Fruit fly (Drosophila melanogaster) whole organism, embryonic: Measurements from ENCODE around the gene CG31661.

ENCODE experiments used
- Antp ChIP-seq: fragments of 200-800 bp; sonication (Bioruptor generic); optimal IDR thresholded peaks from 3 replicates; lab custom pipeline; 2016; ENCODE audit warnings: missing biosample characterization, missing genetic modification characterization
- B-H2 ChIP-seq: fragments of 200-800 bp; sonication (Bioruptor generic); optimal IDR thresholded peaks from 2 replicates; lab custom pipeline; 2018; ENCODE audit warnings: missing biosample characterization, mild to moderate bottlenecking, missing genetic modification characterization
- Bdp1 ChIP-seq: fragments of 200-800 bp; sonication (Bioruptor generic); optimal IDR thresholded peaks from 3 replicates; lab custom pipeline; 2016; ENCODE audit warnings: missing biosample characterization, missing genetic modification characterization
- Blimp-1 ChIP-seq: fragments of 200-800 bp; sonication (Bioruptor generic); optimal IDR thresholded peaks from 3 replicates; lab custom pipeline; 2018; ENCODE audit warnings: missing biosample characterization, missing genetic modification characterization, mild to moderate bottlenecking, moderate library complexity, missing genetic modification reagents
- CG10431 ChIP-seq: fragments of 200-800 bp; sonication (Bioruptor generic); optimal IDR thresholded peaks from 3 replicates; lab custom pipeline; 2018; ENCODE audit warnings: missing biosample characterization, mild to moderate bottlenecking, missing genetic modification characterization
- CG10462 ChIP-seq: fragments of 200-800 bp; sonication (Bioruptor generic); optimal IDR thresholded peaks from 2 replicates; lab custom pipeline; 2016; ENCODE audit warnings: missing biosample characterization, missing genetic modification characterization
- CG11398 ChIP-seq: fragments of 200-800 bp; sonication (Bioruptor generic); optimal IDR thresholded peaks from 2 replicates; lab custom pipeline; 2016; ENCODE audit warnings: missing biosample characterization, missing genetic modification characterization
- CG11723 ChIP-seq: fragments of 200-800 bp; sonication (Bioruptor generic); optimal IDR thresholded peaks from 2 replicates; lab custom pipeline; 2017; ENCODE audit warnings: missing biosample characterization, mild to moderate bottlenecking, missing genetic modification characterization
- CG12236 ChIP-seq: fragments of 200-800 bp; sonication (Bioruptor generic); optimal IDR thresholded peaks from 2 replicates; lab custom pipeline; 2016; ENCODE audit warnings: missing biosample characterization, missing genetic modification characterization
- CG13424 ChIP-seq: fragments of 200-800 bp; sonication (Bioruptor generic); optimal IDR thresholded peaks from 2 replicates; lab custom pipeline; 2019; ENCODE audit warnings: missing biosample characterization, mild to moderate bottlenecking, missing genetic modification characterization, moderate library complexity
- CG14667 ChIP-seq: fragments of 200-800 bp; sonication (Bioruptor generic); IDR thresholded peaks from 2 replicates; pipeline ENCODE4 v1.3.6; 2022; ENCODE audit warnings: missing biosample characterization, missing genetic modification characterization
- CG14860 ChIP-seq: fragments of 200-800 bp; sonication (Bioruptor generic); IDR thresholded peaks from 3 replicates; pipeline ENCODE4 v1.3.6; 2022; ENCODE audit warnings: missing biosample characterization, missing genetic modification characterization; ENCODE audit not compliant: partially characterized antibody
- CG15479 ChIP-seq: fragments of 200-800 bp; sonication (Bioruptor generic); optimal IDR thresholded peaks from 3 replicates; lab custom pipeline; 2019; ENCODE audit warnings: missing biosample characterization, mild to moderate bottlenecking, missing genetic modification characterization, moderate library complexity
- CG16863 ChIP-seq: fragments of 200-800 bp; sonication (Bioruptor generic); optimal IDR thresholded peaks from 3 replicates; lab custom pipeline; 2016; ENCODE audit warnings: missing biosample characterization, missing genetic modification characterization
- CG2199 ChIP-seq: fragments of 200-800 bp; sonication (Bioruptor generic); IDR thresholded peaks from 3 replicates; pipeline ENCODE4 v1.3.6; 2022; ENCODE audit warnings: missing biosample characterization, missing genetic modification characterization
- CG3163 ChIP-seq: fragments of 200-800 bp; sonication (Bioruptor generic); optimal IDR thresholded peaks from 3 replicates; lab custom pipeline; 2016; ENCODE audit warnings: missing biosample characterization, missing genetic modification characterization
- CG6791 ChIP-seq: fragments of 200-800 bp; sonication (Bioruptor generic); IDR thresholded peaks from 3 replicates; pipeline ENCODE4 v1.3.6; 2022; ENCODE audit warnings: missing biosample characterization, missing genetic modification characterization; ENCODE audit not compliant: partially characterized antibody
- CG7271 ChIP-seq: fragments of 200-800 bp; sonication (Bioruptor generic); optimal IDR thresholded peaks from 2 replicates; lab custom pipeline; 2018; ENCODE audit warnings: missing biosample characterization, mild to moderate bottlenecking, missing genetic modification characterization, moderate library complexity
- E2f1 ChIP-seq: fragments of 200-800 bp; sonication (Bioruptor generic); IDR thresholded peaks from 2 replicates; pipeline ENCODE4 v1.3.6; 2022; ENCODE audit warnings: missing biosample characterization, missing genetic modification characterization
- Eip74EF ChIP-seq, 2 experiments: fragments of 200-800 bp in 1 of 2; fragments of >200 bp in 1 of 2; sonication (Bioruptor generic) in 1 of 2; optimal IDR thresholded peaks; 2 replicates each; lab custom pipeline; 2017 to 2019; ENCODE audit warnings: missing biosample characterization in 2 of 2, missing genetic modification characterization in 2 of 2, mild to moderate bottlenecking in 1 of 2, moderate library complexity in 1 of 2
- Fer3 ChIP-seq: fragments of 200-800 bp; sonication (Bioruptor generic); optimal IDR thresholded peaks from 2 replicates; lab custom pipeline; 2018; ENCODE audit warnings: missing biosample characterization, mild to moderate bottlenecking, missing genetic modification characterization, moderate library complexity
- HLHmδ ChIP-seq: fragments of 200-800 bp; sonication (Bioruptor generic); optimal IDR thresholded peaks from 2 replicates; lab custom pipeline; 2018; ENCODE audit warnings: missing biosample characterization, mild to moderate bottlenecking, missing genetic modification characterization, moderate library complexity
- Kr ChIP-seq: fragments of 200-800 bp; sonication (Bioruptor generic); optimal IDR thresholded peaks from 2 replicates; lab custom pipeline; 2017; ENCODE audit warnings: missing biosample characterization, mild to moderate bottlenecking, missing genetic modification characterization
- NC2α ChIP-seq: fragments of 200-800 bp; sonication (Bioruptor generic); optimal IDR thresholded peaks from 2 replicates; lab custom pipeline; 2016; ENCODE audit warnings: missing biosample characterization, missing genetic modification characterization
- Tbp ChIP-seq: fragments of >200 bp; optimal IDR thresholded peaks from 2 replicates; lab custom pipeline; 2018; ENCODE audit warnings: missing biosample characterization, missing genetic modification characterization
- ac ChIP-seq: fragments of 200-800 bp; sonication (Bioruptor generic); optimal IDR thresholded peaks from 3 replicates; lab custom pipeline; 2017; ENCODE audit warnings: missing biosample characterization, mild to moderate bottlenecking, missing genetic modification characterization
- bbx ChIP-seq: fragments of 200-800 bp; sonication (Bioruptor generic); IDR thresholded peaks from 2 replicates; pipeline ENCODE4 v1.3.6; 2022; ENCODE audit warnings: missing biosample characterization, missing genetic modification characterization; ENCODE audit not compliant: partially characterized antibody
- bcd ChIP-seq: fragments of 200-800 bp; sonication (Bioruptor generic); optimal IDR thresholded peaks from 2 replicates; lab custom pipeline; 2017; ENCODE audit warnings: missing biosample characterization, mild to moderate bottlenecking, missing genetic modification characterization
- bowl ChIP-seq: fragments of 200-800 bp; sonication (Bioruptor generic); IDR thresholded peaks from 2 replicates; pipeline ENCODE4 v1.3.6; 2022; ENCODE audit warnings: missing biosample characterization, missing genetic modification characterization
- dati ChIP-seq: fragments of 200-800 bp; sonication (Bioruptor generic); IDR thresholded peaks from 2 replicates; pipeline ENCODE4 v1.3.6; 2022; ENCODE audit warnings: missing biosample characterization, missing genetic modification characterization
- dimm ChIP-seq: fragments of 200-800 bp; sonication (Bioruptor generic); IDR thresholded peaks from 2 replicates; pipeline ENCODE4 v1.3.6; 2022; ENCODE audit warnings: missing biosample characterization, missing genetic modification characterization
- dmrt99B ChIP-seq: fragments of 200-800 bp; sonication (Bioruptor generic); optimal IDR thresholded peaks from 2 replicates; lab custom pipeline; 2018; ENCODE audit warnings: missing biosample characterization, mild to moderate bottlenecking, missing genetic modification characterization, moderate library complexity
- ewg ChIP-seq: fragments of 200-800 bp; sonication (Bioruptor generic); optimal IDR thresholded peaks from 3 replicates; lab custom pipeline; 2017; ENCODE audit warnings: mild to moderate bottlenecking, missing biosample characterization, missing genetic modification reagents, missing genetic modification characterization
- eyg ChIP-seq: fragments of 200-800 bp; sonication (Bioruptor generic); optimal IDR thresholded peaks from 3 replicates; lab custom pipeline; 2016; ENCODE audit warnings: missing biosample characterization, missing genetic modification characterization
- fd96Cb ChIP-seq: fragments of 200-800 bp; sonication (Bioruptor generic); optimal IDR thresholded peaks from 2 replicates; lab custom pipeline; 2018; ENCODE audit warnings: missing biosample characterization, mild to moderate bottlenecking, missing genetic modification characterization, moderate library complexity
- ftz-f1 ChIP-seq: fragments of 200-800 bp; sonication (Bioruptor generic); optimal IDR thresholded peaks from 2 replicates; lab custom pipeline; 2016; ENCODE audit warnings: missing biosample characterization, missing genetic modification characterization
- gce ChIP-seq: fragments of 200-800 bp; sonication (Bioruptor generic); IDR thresholded peaks from 3 replicates; pipeline ENCODE4 v1.3.6; 2022; ENCODE audit warnings: missing biosample characterization, missing genetic modification characterization
- grn ChIP-seq: fragments of 200-800 bp; sonication (Bioruptor generic); optimal IDR thresholded peaks from 3 replicates; lab custom pipeline; 2017; ENCODE audit warnings: missing biosample characterization, missing genetic modification characterization
- hb ChIP-seq: fragments of 200-800 bp; sonication (Bioruptor generic); IDR thresholded peaks from 3 replicates; pipeline ENCODE4 v1.3.6; 2022; ENCODE audit warnings: missing biosample characterization, missing genetic modification characterization; ENCODE audit not compliant: partially characterized antibody
- kay ChIP-seq: fragments of 200-800 bp; sonication (Bioruptor generic); optimal IDR thresholded peaks from 2 replicates; lab custom pipeline; 2016; ENCODE audit warnings: missing biosample characterization, missing genetic modification characterization
- ken ChIP-seq: fragments of 200-800 bp; sonication (Bioruptor generic); IDR thresholded peaks from 3 replicates; pipeline ENCODE4 v1.3.6; 2022; ENCODE audit warnings: missing biosample characterization, missing genetic modification characterization
- lilli ChIP-seq: fragments of 200-800 bp; sonication (Bioruptor generic); optimal IDR thresholded peaks from 3 replicates; lab custom pipeline; 2016; ENCODE audit warnings: missing biosample characterization, missing genetic modification characterization
- oc ChIP-seq: fragments of 200-800 bp; sonication (Bioruptor generic); optimal IDR thresholded peaks from 2 replicates; lab custom pipeline; 2018; ENCODE audit warnings: missing biosample characterization, mild to moderate bottlenecking, missing genetic modification characterization, moderate library complexity
- pan ChIP-seq, 4 experiments: fragments of >200 bp in 3 of 4; fragments of 200-800 bp in 1 of 4; sonication (Bioruptor generic) in 1 of 4; optimal IDR thresholded peaks in 3 of 4; IDR thresholded peaks in 1 of 4; 2 replicates each; pipeline versions ENCODE4 v1.3.6 to Lab custom; 2017 to 2022; ENCODE audit warnings: missing biosample characterization in 2 of 4, missing genetic modification characterization in 2 of 4, mixed read lengths in 1 of 4
- pros ChIP-seq: fragments of 200-800 bp; sonication (Bioruptor generic); optimal IDR thresholded peaks from 3 replicates; lab custom pipeline; 2019; ENCODE audit warnings: missing biosample characterization, mild to moderate bottlenecking, missing genetic modification characterization, moderate library complexity
- row ChIP-seq: fragments of 200-800 bp; sonication (Bioruptor generic); IDR thresholded peaks from 3 replicates; pipeline ENCODE4 v1.3.6; 2022; ENCODE audit warnings: missing biosample characterization, missing genetic modification characterization
- sr ChIP-seq: fragments of 200-800 bp; sonication (Bioruptor generic); IDR thresholded peaks from 3 replicates; pipeline ENCODE4 v1.3.6; 2022; ENCODE audit warnings: missing biosample characterization, missing genetic modification characterization
- tio ChIP-seq: fragments of 200-800 bp; sonication (Bioruptor generic); optimal IDR thresholded peaks from 2 replicates; lab custom pipeline; 2017; ENCODE audit warnings: missing biosample characterization, missing genetic modification characterization, inconsistent platforms
- tup ChIP-seq: fragments of 200-800 bp; sonication (Bioruptor generic); optimal IDR thresholded peaks from 2 replicates; lab custom pipeline; 2016; ENCODE audit warnings: missing biosample characterization, mild to moderate bottlenecking, missing genetic modification characterization, moderate library complexity
- zfh1 ChIP-seq: fragments of 200-800 bp; sonication (Bioruptor generic); IDR thresholded peaks from 3 replicates; pipeline ENCODE4 v1.3.6; 2022; ENCODE audit warnings: missing biosample characterization, missing genetic modification characterization

The CG31661 gene

DNA sequence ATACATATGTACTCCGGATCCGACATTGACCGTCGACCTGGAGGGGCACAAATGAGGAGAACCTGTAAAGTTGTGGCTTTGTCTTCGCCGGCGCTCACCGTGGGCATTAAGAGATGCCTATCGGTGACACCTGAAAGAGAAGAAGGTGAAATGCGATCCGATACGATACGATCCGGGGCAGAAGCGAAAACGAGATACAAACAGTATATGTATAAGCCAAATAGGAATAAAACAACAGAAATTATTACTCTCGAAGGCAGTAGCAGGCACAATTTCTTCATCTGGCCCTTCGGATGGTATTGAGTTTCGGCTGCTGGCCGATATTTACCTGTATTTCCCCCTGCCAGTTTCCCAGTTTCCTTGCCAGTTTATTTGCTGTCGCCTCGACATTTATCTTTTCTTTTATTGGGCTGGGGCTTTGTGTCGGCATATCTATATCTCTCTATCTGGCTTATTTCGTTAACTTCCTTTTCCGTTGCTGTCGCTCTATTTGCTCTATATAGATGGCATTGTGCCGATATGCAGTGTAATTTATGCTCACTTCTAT is 33.6 kb upstream of the CG31661 start (continued):
- TF ChIP-seq CG6791 (GFP tag; lab: Robert Waterston, UW) (no peak), eyg (GFP tag; lab: Kevin White, UChicago) (no peak), E2f1 (GFP tag; lab: Robert Waterston, UW) (no peak), ken (GFP tag; lab: Robert Waterston, UW) (no peak), dimm (GFP tag; lab: Robert Waterston, UW) (no peak), ftz-f1 (GFP tag; lab: Kevin White, UChicago) (no peak), tup (GFP tag; lab: Kevin White, UChicago) (no peak), grn (GFP tag; lab: Kevin White, UChicago) (peak; percentile 98), dmrt99B (tag; lab: Kevin White, UChicago) (no peak), oc (tag; lab: Kevin White, UChicago) (peak; percentile 19), ewg (GFP tag; lab: Kevin White, UChicago) (no peak), bowl (GFP tag; lab: Robert Waterston, UW) (no peak), Tbp (GFP tag; lab: Kevin White, UChicago) (no peak), Bdp1 (GFP tag; lab: Kevin White, UChicago) (no peak), CG10462 (GFP tag; lab: Kevin White, UChicago) (no peak), CG10431 (no peak), CG11723 (no peak), fd96Cb (tag; lab: Kevin White, UChicago) (no peak), CG14860 (GFP tag; lab: Robert Waterston, UW) (no peak), CG2199 (peak; percentile 73; the same call in 1 of the 3 replicates), sr (no peak), CG7271 (no peak), Fer3 (tag; lab: Kevin White, UChicago) (no peak), row (no peak), dati (GFP tag; lab: Robert Waterston, UW) (no peak), ac (GFP tag; lab: Kevin White, UChicago) (no peak), bcd (no peak), CG15479 (no peak), CG14667 (GFP tag; lab: Robert Waterston, UW) (no peak), Eip74EF (GFP tag; optimal IDR thresholded peaks at IDR 0.05; lab: Kevin White, UChicago) (no peak), NC2α (GFP tag; lab: Kevin White, UChicago) (no peak), gce (GFP tag; lab: Robert Waterston, UW) (no peak), tio (GFP tag; lab: Kevin White, UChicago) (no peak), zfh1 (GFP tag; lab: Robert Waterston, UW) (no peak), kay (GFP tag; lab: Kevin White, UChicago) (no peak), CG3163 (no peak), CG12236 (no peak), CG13424 (tag; lab: Kevin White, UChicago) (no peak), CG11398 (GFP tag; lab: Kevin White, UChicago) (no peak), pros (peak; percentile 32), pan (optimal IDR thresholded peaks at IDR 0.05; lab: Kevin White, UChicago) (no peak), pan (GFP tag; optimal IDR thresholded peaks at IDR 0.05 in 1 of 2, IDR thresholded peaks at IDR 0.05 in 1 of 2) (no peak), B-H2 (GFP tag; lab: Kevin White, UChicago) (no peak), bbx (GFP tag; lab: Robert Waterston, UW) (no peak), Blimp-1 (GFP tag; lab: Kevin White, UChicago) (no peak), Kr (GFP tag; lab: Kevin White, UChicago) (peak; percentile 9), Antp (GFP tag; lab: Kevin White, UChicago) (no peak), CG16863 (GFP tag; lab: Kevin White, UChicago) (no peak), HLHmδ (GFP tag; lab: Kevin White, UChicago) (no peak), hb (GFP tag; lab: Robert Waterston, UW) (no peak), lilli (GFP tag; lab: Kevin White, UChicago) (no peak)
